Worm (Caenorhabditis elegans): ENCODE results near the gene ZC412.5.

Gene ZC412.5

DNA sequence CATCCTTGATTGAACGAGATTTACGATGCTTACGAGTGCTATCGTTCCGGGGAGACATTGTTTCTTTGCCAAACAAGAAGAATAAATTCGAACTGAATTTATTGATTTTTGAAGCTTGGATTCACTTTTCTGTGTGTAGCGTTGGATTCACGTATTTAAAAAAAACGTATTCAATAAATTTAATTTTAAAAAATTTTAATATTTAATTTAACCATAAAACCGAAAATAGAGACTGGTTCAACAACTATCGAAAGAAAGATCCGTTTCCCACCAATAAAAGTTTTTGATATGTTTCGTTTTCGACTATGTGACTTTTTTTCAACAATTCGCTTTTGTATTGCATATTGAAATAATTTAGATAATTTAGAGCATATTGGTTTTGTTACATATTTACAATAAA lies at the start of gene ZC412.5:
Gene ZC412.5 (minus strand): TSS at position 101 of the 400 bp plus-strand sequence.
- no peak for TF ChIP-seq crh-2 (tag; optimal IDR thresholded peaks at IDR 0.05)
- TF ChIP-seq elt-1 (tag; optimal IDR thresholded peaks at IDR 0.05), result no peak
- no peak for TF ChIP-seq F13H6.1 (tag; optimal IDR thresholded peaks at IDR 0.05)
- TF ChIP-seq nhr-11 (tag; optimal IDR thresholded peaks at IDR 0.05), result no peak
- no peak for TF ChIP-seq nhr-21 (tag; optimal IDR thresholded peaks at IDR 0.05)
- no peak for TF ChIP-seq peb-1 (tag; optimal IDR thresholded peaks at IDR 0.05)
- TF ChIP-seq zag-1 (tag; optimal IDR thresholded peaks at IDR 0.05), result no peak
- no peak for TF ChIP-seq ceh-16 (tag; optimal IDR thresholded peaks at IDR 0.05)
- TF ChIP-seq C34F6.9 (tag; optimal IDR thresholded peaks at IDR 0.05), result no peak
- TF ChIP-seq unc-39 (tag; optimal IDR thresholded peaks at IDR 0.05), result no peak

DNA sequence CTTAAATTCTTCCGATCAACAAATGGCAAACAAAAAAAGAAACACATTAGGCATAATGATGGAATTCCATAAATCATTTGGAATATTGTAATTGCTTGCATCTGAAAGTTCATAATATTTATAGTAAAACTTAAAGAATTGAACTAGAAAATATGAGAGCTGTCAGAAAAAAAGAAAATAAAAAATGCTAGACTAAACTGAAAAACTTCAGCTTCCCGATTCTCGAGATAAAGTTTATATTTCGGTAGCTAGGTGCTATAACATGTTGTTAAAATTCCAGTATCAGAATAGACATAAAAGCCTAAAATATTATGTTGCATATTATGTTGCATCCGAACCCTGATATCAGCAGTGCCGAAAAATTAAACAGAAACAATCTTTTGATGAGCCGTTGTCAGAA lies 48.8 kb upstream of the ZC412.5 start, which contains the start of gene srg-54:
Gene srg-54 (minus strand): TSS at position 101 of the 400 bp plus-strand sequence.
- TF ChIP-seq lin-13 (GFP tag; optimal IDR thresholded peaks at IDR 0.05), result no peak
- no peak for TF ChIP-seq nhr-11 (tag; optimal IDR thresholded peaks at IDR 0.05)
- TF ChIP-seq elt-3 (tag; optimal IDR thresholded peaks at IDR 0.05), result no peak
- TF ChIP-seq ceh-82 (tag; optimal IDR thresholded peaks at IDR 0.05), result no peak
- TF ChIP-seq snpc-4 (tag; optimal IDR thresholded peaks at IDR 0.05), result no peak
- TF ChIP-seq nhr-21 (tag; optimal IDR thresholded peaks at IDR 0.05), result no peak
- no peak for TF ChIP-seq gmeb-1 (tag; optimal IDR thresholded peaks at IDR 0.05)

DNA sequence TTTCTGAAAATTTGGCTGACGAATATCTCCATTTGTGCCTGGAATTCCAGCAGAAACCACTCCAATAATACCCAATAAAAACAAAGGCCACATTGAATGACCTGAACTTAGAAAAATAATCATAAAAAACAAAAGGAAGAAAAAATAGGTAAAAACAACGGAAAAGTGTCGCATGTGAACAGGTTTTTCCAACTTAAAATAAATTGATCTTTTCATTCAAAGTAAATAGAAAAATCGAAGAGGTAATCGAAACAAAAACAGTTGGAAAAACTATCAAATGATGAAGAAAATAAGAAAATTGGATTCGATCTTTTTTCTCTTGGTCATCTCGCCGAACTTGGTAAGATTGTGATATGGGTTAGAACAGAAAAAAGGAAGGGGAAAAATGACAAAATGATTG lies 46.2 kb upstream of the ZC412.5 start, which contains the start of gene zmp-4:
Gene zmp-4 (minus strand): TSS at position 101 of the 400 bp plus-strand sequence.
- no peak for TF ChIP-seq peb-1 (tag; optimal IDR thresholded peaks at IDR 0.05)
- TF ChIP-seq sma-9 (GFP tag; optimal IDR thresholded peaks at IDR 0.05), result no peak
- no peak for TF ChIP-seq sma-9 (tag; optimal IDR thresholded peaks at IDR 0.05)
- no peak for TF ChIP-seq crh-2 (tag; optimal IDR thresholded peaks at IDR 0.05)

DNA sequence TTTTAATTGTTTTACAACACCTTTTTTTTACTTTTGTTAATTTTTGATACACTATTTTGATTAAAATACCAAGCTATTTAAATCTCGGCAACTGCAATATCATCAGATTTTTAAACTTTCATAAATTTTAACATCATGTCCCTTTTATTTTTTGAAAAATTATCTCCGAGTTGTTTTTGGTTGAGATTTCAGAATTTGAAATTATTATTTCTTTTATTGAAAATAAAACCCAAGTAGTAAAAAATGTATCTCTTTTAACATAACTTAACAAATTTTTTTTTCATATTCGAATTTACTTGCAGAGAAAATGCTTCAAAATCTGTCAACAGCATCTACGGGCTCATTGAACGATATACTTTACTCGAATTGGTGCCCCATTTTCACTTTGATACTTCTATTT lies 40.3 kb upstream of the ZC412.5 start, which contains the start of gene H12D21.11:
Gene H12D21.11 (plus strand): TSS at position 301 of the 400 bp plus-strand sequence.
- TF ChIP-seq nhr-129 (tag; optimal IDR thresholded peaks at IDR 0.05) (no peak), peb-1 (tag; optimal IDR thresholded peaks at IDR 0.05) (no peak), lin-11 (tag; optimal IDR thresholded peaks at IDR 0.05) (no peak), nhr-11 (tag; optimal IDR thresholded peaks at IDR 0.05) (no peak), ama-1 (optimal IDR thresholded peaks at IDR 0.05) (no peak), nhr-10 (tag; optimal IDR thresholded peaks at IDR 0.05) (no peak)

DNA sequence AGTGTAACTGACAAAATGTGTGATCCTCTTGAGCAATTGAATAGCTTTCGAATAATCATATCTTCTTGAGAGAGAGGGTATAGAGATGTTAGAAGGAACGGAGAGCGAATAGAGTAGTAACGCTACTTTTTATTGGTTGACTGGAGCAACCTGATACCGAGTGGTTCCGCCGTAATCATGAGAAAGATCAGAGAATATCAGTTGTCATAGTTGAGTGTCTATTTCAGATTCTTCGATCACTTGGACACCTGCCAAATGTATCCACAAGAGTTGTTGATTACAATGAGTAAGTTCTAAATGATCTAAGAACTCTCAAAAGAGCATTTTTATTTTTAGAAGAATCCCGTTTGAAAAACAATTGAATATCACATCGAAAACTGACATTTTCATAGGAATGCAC lies 35.5 kb upstream of the ZC412.5 start:
- TF ChIP-seq lin-39 (tag; optimal IDR thresholded peaks at IDR 0.05) (no peak), dmd-4 (tag; optimal IDR thresholded peaks at IDR 0.05) (no peak), skn-1 (tag; optimal IDR thresholded peaks at IDR 0.05) (no peak), alr-1 (tag; optimal IDR thresholded peaks at IDR 0.05) (no peak), gmeb-1 (tag; optimal IDR thresholded peaks at IDR 0.05) (no peak), elt-1 (tag; optimal IDR thresholded peaks at IDR 0.05) (no peak), ceh-82 (tag; optimal IDR thresholded peaks at IDR 0.05) (no peak), lin-11 (tag; optimal IDR thresholded peaks at IDR 0.05) (no peak), fos-1 (tag; optimal IDR thresholded peaks at IDR 0.05) (no peak), R02D3.7 (tag; optimal IDR thresholded peaks at IDR 0.05) (no peak), lsy-2 (tag; optimal IDR thresholded peaks at IDR 0.05) (no peak), mab-5 (tag; optimal IDR thresholded peaks at IDR 0.05) (no peak), unc-55 (GFP tag; optimal IDR thresholded peaks at IDR 0.05) (no peak), elt-3 (tag; optimal IDR thresholded peaks at IDR 0.05) (no peak), F13H6.1 (tag; optimal IDR thresholded peaks at IDR 0.05) (no peak), nhr-6 (tag; optimal IDR thresholded peaks at IDR 0.05) (no peak), sma-3 (GFP tag; optimal IDR thresholded peaks at IDR 0.05) (no peak), Y55F3AM.14 (GFP tag; optimal IDR thresholded peaks at IDR 0.05) (no peak)

DNA sequence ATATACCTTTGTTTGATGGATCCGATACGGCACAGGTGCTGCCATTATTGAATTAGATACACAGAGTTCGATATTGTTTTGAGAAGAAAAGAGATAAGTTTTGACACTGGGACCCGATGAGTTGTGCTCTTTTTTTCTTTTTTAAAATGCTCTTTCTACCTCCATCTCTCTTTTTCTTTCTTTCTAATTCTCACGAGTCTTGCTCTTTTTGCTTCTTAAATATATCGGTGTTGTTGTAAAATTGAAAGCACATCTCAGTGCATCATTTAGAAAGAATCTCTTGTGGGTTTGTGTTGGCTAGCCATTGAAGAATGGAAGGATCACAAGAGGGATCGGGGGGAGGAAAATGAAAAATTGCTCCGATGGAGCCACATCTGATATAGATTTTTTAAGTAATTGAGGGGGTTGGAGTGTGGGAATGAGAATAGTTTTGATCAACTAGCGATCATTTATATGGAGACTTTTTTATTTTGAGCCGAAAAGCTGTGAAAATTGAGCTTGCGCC lies 34.1 kb upstream of the ZC412.5 start, which contains the start of gene H12D21.9:
Gene H12D21.9 (minus strand): TSS at position 148 of the 505 bp plus-strand sequence.
- TF ChIP-seq F13H6.1 (tag; optimal IDR thresholded peaks at IDR 0.05), result no peak
- no peak for TF ChIP-seq ztf-11 (tag; optimal IDR thresholded peaks at IDR 0.05)
- TF ChIP-seq ama-1 (optimal IDR thresholded peaks at IDR 0.05), result no peak
- TF ChIP-seq C34F6.9 (tag; optimal IDR thresholded peaks at IDR 0.05), result peak; percentile 2
- TF ChIP-seq sma-9 (GFP tag; optimal IDR thresholded peaks at IDR 0.05), result no peak
- no peak for TF ChIP-seq sma-9 (tag; optimal IDR thresholded peaks at IDR 0.05)
- TF ChIP-seq nhr-23 (tag; optimal IDR thresholded peaks at IDR 0.05), result no peak
- TF ChIP-seq nhr-10 (tag; optimal IDR thresholded peaks at IDR 0.05), result no peak
- TF ChIP-seq R02D3.7 (tag; optimal IDR thresholded peaks at IDR 0.05), result no peak
- no peak for TF ChIP-seq nhr-11 (tag; optimal IDR thresholded peaks at IDR 0.05)

Measured in whole organism, L2 larva.